Fruit fly (Drosophila melanogaster) whole organism, wandering third instar larva: ENCODE results near the gene Jon25Bii.

Experiments
- Hnf4 ChIP-seq: fragments of 200-800 bp; sonication (Bioruptor generic); optimal IDR thresholded peaks from 2 replicates; lab custom pipeline; 2016; ENCODE audit warnings: missing biosample characterization, mild to moderate bottlenecking, missing genetic modification characterization
- rgr ChIP-seq: fragments of 200-800 bp; sonication (Bioruptor generic); optimal IDR thresholded peaks from 3 replicates; lab custom pipeline; 2016; ENCODE audit warnings: missing biosample characterization, mild to moderate bottlenecking, missing genetic modification characterization

DNA sequence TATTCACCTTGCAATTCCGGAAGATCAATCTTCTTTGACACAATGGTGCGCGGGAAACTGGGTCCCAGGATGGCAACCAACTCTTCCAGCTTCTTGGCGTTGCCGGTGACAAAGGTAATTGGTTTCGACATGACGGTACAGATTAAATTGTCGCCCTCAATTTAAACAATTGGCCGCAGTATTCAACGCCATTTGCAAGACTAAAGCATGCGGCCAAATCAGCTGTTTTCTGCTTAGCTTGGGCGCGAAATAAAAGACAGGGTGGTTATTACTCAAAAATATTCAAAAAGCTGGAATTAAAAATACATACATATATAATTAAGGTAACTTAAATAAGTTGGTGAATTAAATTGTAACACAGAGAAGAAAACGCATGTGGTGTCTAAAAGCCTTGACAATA, 26.2 kb upstream of the Jon25Bii start, which contains the start of gene CG8891:
- TF ChIP-seq rgr (GFP tag; lab: Kevin White, UChicago) (no peak), Hnf4 (GFP tag; lab: Kevin White, UChicago) (no peak)
